Worm (Caenorhabditis elegans): ENCODE data around the gene Y73B6BL.23.

- TF ChIP-seq zag-1 (tag; optimal IDR thresholded peaks at IDR 0.05) (no peak), nhr-25 (tag; optimal IDR thresholded peaks at IDR 0.05) (no peak), lin-39 (tag; optimal IDR thresholded peaks at IDR 0.05) (no peak), nhr-12 (tag; optimal IDR thresholded peaks at IDR 0.05) (no peak), peb-1 (tag; optimal IDR thresholded peaks at IDR 0.05) (no peak), mdl-1 (tag; optimal IDR thresholded peaks at IDR 0.05) (no peak), egl-27 (tag; optimal IDR thresholded peaks at IDR 0.05) (no peak), nhr-10 (tag; optimal IDR thresholded peaks at IDR 0.05) (no peak), lin-11 (tag; optimal IDR thresholded peaks at IDR 0.05) (no peak), snpc-4 (tag; optimal IDR thresholded peaks at IDR 0.05) (no peak), ama-1 (optimal IDR thresholded peaks at IDR 0.05) (no peak), nhr-11 (tag; optimal IDR thresholded peaks at IDR 0.05) (no peak), ceh-16 (tag; optimal IDR thresholded peaks at IDR 0.05) (no peak)
Observed at ce11 chrIV:6432375-6432774, 13.5 kb upstream of the Y73B6BL.23 start.

Measured in whole organism, L2 larva.